Worm (Caenorhabditis elegans): ENCODE data around the gene dhs-17.

The dhs-17 gene

ce11 chrV:6053188-6053687, 18.6 kb upstream of the dhs-17 start, which contains the start of gene seip-1 (continued):
- TF ChIP-seq nhr-25 (tag; optimal IDR thresholded peaks at IDR 0.05) (peak; percentile 73), snpc-4 (tag; optimal IDR thresholded peaks at IDR 0.05) (peak; percentile 22), F13H6.1 (tag; optimal IDR thresholded peaks at IDR 0.05) (peak; percentile 81), fos-1 (tag; optimal IDR thresholded peaks at IDR 0.05) (peak; percentile 97), blmp-1 (tag; optimal IDR thresholded peaks at IDR 0.05; ENCODE audit: insufficient read depth) (peak; percentile 18), gmeb-1 (tag; optimal IDR thresholded peaks at IDR 0.05) (peak; percentile 68)

- TF ChIP-seq mab-5 (tag; optimal IDR thresholded peaks at IDR 0.05) = no peak
- TF ChIP-seq zag-1 (tag; optimal IDR thresholded peaks at IDR 0.05) = no peak
- no peak for TF ChIP-seq dmd-4 (tag; optimal IDR thresholded peaks at IDR 0.05)
- TF ChIP-seq alr-1 (tag; optimal IDR thresholded peaks at IDR 0.05) = no peak
- no peak for TF ChIP-seq unc-62 (GFP tag; optimal IDR thresholded peaks at IDR 0.05)
- TF ChIP-seq ZK546.5 (tag; optimal IDR thresholded peaks at IDR 0.05) = no peak
- TF ChIP-seq fos-1 (tag; optimal IDR thresholded peaks at IDR 0.05) = no peak
- TF ChIP-seq ztf-4 (tag; optimal IDR thresholded peaks at IDR 0.05) = no peak
- no peak for TF ChIP-seq elt-1 (tag; optimal IDR thresholded peaks at IDR 0.05)
- TF ChIP-seq aly-2 (tag; optimal IDR thresholded peaks at IDR 0.05) = no peak
- no peak for TF ChIP-seq lin-13 (GFP tag; optimal IDR thresholded peaks at IDR 0.05)
- no peak for TF ChIP-seq ama-1 (optimal IDR thresholded peaks at IDR 0.05)
- TF ChIP-seq nhr-25 (tag; optimal IDR thresholded peaks at IDR 0.05) = no peak
- TF ChIP-seq blmp-1 (tag; optimal IDR thresholded peaks at IDR 0.05; ENCODE audit: insufficient read depth) = no peak
- TF ChIP-seq peb-1 (tag; optimal IDR thresholded peaks at IDR 0.05) = no peak
- no peak for TF ChIP-seq ceh-16 (tag; optimal IDR thresholded peaks at IDR 0.05)
- TF ChIP-seq nhr-21 (tag; optimal IDR thresholded peaks at IDR 0.05) = no peak
Measured at ce11 chrV:6051159-6051558, 16.5 kb upstream of the dhs-17 start, which contains the start of gene jamp-1. Gene jamp-1 (minus strand): TSS chrV:6051259.

- no peak for TF ChIP-seq unc-39 (tag; optimal IDR thresholded peaks at IDR 0.05)
- no peak for TF ChIP-seq blmp-1 (tag; optimal IDR thresholded peaks at IDR 0.05; ENCODE audit: insufficient read depth)
- no peak for TF ChIP-seq nhr-23 (tag; optimal IDR thresholded peaks at IDR 0.05)
- no peak for TF ChIP-seq C34F6.9 (tag; optimal IDR thresholded peaks at IDR 0.05)
- TF ChIP-seq dmd-4 (tag; optimal IDR thresholded peaks at IDR 0.05) = no peak
- TF ChIP-seq sma-3 (GFP tag; optimal IDR thresholded peaks at IDR 0.05) = no peak
- no peak for TF ChIP-seq unc-55 (GFP tag; optimal IDR thresholded peaks at IDR 0.05)
- no peak for TF ChIP-seq skn-1 (tag; optimal IDR thresholded peaks at IDR 0.05)
- no peak for TF ChIP-seq nhr-25 (tag; optimal IDR thresholded peaks at IDR 0.05)
- TF ChIP-seq crh-2 (tag; optimal IDR thresholded peaks at IDR 0.05) = no peak
- TF ChIP-seq nhr-129 (tag; optimal IDR thresholded peaks at IDR 0.05) = no peak
- TF ChIP-seq peb-1 (tag; optimal IDR thresholded peaks at IDR 0.05) = no peak
Measured at ce11 chrV:6047818-6048217, 13.2 kb upstream of the dhs-17 start, which contains the start of gene pgap-3. Gene pgap-3 (minus strand): TSS chrV:6047918.

- TF ChIP-seq aly-2 (tag; optimal IDR thresholded peaks at IDR 0.05) (no peak), lin-13 (GFP tag; optimal IDR thresholded peaks at IDR 0.05) (no peak), lsy-2 (tag; optimal IDR thresholded peaks at IDR 0.05) (no peak), fos-1 (tag; optimal IDR thresholded peaks at IDR 0.05) (peak; percentile 19), ceh-82 (tag; optimal IDR thresholded peaks at IDR 0.05) (no peak), unc-62 (GFP tag; optimal IDR thresholded peaks at IDR 0.05) (no peak)
Measured at ce11 chrV:6044853-6045594, 10.4 kb upstream of the dhs-17 start, which contains the start of gene R01B10.3. Gene R01B10.3 (minus strand): TSS chrV:6045129.

- TF ChIP-seq sem-4 (tag; optimal IDR thresholded peaks at IDR 0.05) (no peak), fos-1 (tag; optimal IDR thresholded peaks at IDR 0.05) (no peak), nhr-10 (tag; optimal IDR thresholded peaks at IDR 0.05) (no peak), gmeb-1 (tag; optimal IDR thresholded peaks at IDR 0.05) (no peak), mbf-1 (tag; optimal IDR thresholded peaks at IDR 0.05) (no peak)
Measured at ce11 chrV:6044448-6044847, 9.8 kb upstream of the dhs-17 start.
